Fruit fly (Drosophila melanogaster) whole organism: ENCODE results near the gene Fad2.

Source experiments
- Dll ChIP-seq: fragments of >200 bp; optimal IDR thresholded peaks from 2 replicates; lab custom pipeline; 2017
- pan ChIP-seq: fragments of >200 bp; optimal IDR thresholded peaks from 2 replicates; lab custom pipeline; 2017

DNA sequence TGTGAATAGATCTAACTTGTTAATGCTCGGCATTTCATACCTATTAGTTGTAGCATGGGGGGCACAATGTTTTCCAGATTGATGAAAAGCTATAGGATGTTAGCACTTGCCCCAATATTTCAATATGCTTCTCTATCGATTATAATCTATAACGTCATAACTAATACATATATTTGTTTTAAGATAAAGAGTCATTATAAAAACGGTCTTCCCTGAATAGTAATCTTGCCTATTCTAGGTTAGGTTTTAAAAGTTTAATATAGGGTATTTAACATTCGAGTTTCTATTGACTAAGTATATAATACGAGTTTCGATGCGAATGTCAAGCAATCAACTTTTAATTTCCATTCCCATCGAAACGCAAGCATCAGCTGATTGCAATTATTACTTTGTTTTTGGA, 37.9 kb downstream of the Fad2 start, which contains the start of the genes CG6321 and Blos2:
- no peak for TF ChIP-seq Dll (lab: Kevin White, UChicago)
- peak; percentile 87 for TF ChIP-seq pan (lab: Kevin White, UChicago)
